Worm (Caenorhabditis elegans) whole organism, L4/young adult: Measurements from ENCODE around the gene nuc-1.

ENCODE experiments used
- W03F9.2 ChIP-seq: fragments of 150-350 bp; optimal IDR thresholded peaks from 2 replicates; lab custom pipeline; 2014; ENCODE audit warnings: missing biosample characterization, missing genetic modification characterization
- dao-5 ChIP-seq: sonication (generic microtip); optimal IDR thresholded peaks from 2 replicates; lab custom pipeline; 2016; ENCODE audit warnings: missing genotype, missing genetic modification characterization, moderate library complexity, missing compliant biosample characterization

- TF ChIP-seq W03F9.2 (tag; lab: Kevin White, UChicago) (no peak), dao-5 (no peak)
These were observed 8.1 kb upstream of the nuc-1 start for ce11 chrX:9531640-9532039.
